Fruit fly (Drosophila melanogaster) whole organism, embryonic: ENCODE data around the gene CG7789.

Experiments
- Atf3 ChIP-seq: fragments of 200-800 bp; sonication (Bioruptor generic); optimal IDR thresholded peaks from 3 replicates; lab custom pipeline; 2016; ENCODE audit warnings: missing biosample characterization, missing genetic modification characterization
- Bdp1 ChIP-seq: fragments of 200-800 bp; sonication (Bioruptor generic); optimal IDR thresholded peaks from 3 replicates; lab custom pipeline; 2016; ENCODE audit warnings: missing biosample characterization, missing genetic modification characterization
- CG12104 ChIP-seq: fragments of 200-800 bp; sonication (Bioruptor generic); optimal IDR thresholded peaks from 3 replicates; lab custom pipeline; 2016; ENCODE audit warnings: missing biosample characterization, missing genetic modification characterization
- CG12219 ChIP-seq: fragments of 200-800 bp; sonication (Bioruptor generic); optimal IDR thresholded peaks from 3 replicates; lab custom pipeline; 2018; ENCODE audit warnings: missing biosample characterization, mild to moderate bottlenecking, missing genetic modification characterization
- CG13424 ChIP-seq: fragments of 200-800 bp; sonication (Bioruptor generic); optimal IDR thresholded peaks from 2 replicates; lab custom pipeline; 2019; ENCODE audit warnings: missing biosample characterization, mild to moderate bottlenecking, missing genetic modification characterization, moderate library complexity
- CG13624 ChIP-seq: fragments of 200-800 bp; sonication (Bioruptor generic); optimal IDR thresholded peaks from 2 replicates; lab custom pipeline; 2016; ENCODE audit warnings: missing biosample characterization, missing genetic modification characterization
- CG14441 ChIP-seq: fragments of 200-800 bp; sonication (Bioruptor generic); IDR thresholded peaks from 2 replicates; pipeline ENCODE4 v1.3.6; 2022; ENCODE audit warnings: missing biosample characterization, missing genetic modification characterization
- CG15269 ChIP-seq: fragments of 200-800 bp; sonication (Bioruptor generic); optimal IDR thresholded peaks from 2 replicates; lab custom pipeline; 2018; ENCODE audit warnings: missing biosample characterization, mild to moderate bottlenecking, missing genetic modification characterization, moderate library complexity
- CG1603 ChIP-seq: fragments of 200-800 bp; sonication (Bioruptor generic); optimal IDR thresholded peaks from 2 replicates; lab custom pipeline; 2019; ENCODE audit warnings: missing biosample characterization, mild to moderate bottlenecking, missing genetic modification characterization, moderate library complexity
- CG17328 ChIP-seq: fragments of 200-800 bp; sonication (Bioruptor generic); IDR thresholded peaks from 2 replicates; pipeline ENCODE4 v1.3.6; 2022; ENCODE audit warnings: missing biosample characterization, missing genetic modification characterization
- CG17568 ChIP-seq: fragments of 200-800 bp; sonication (Bioruptor generic); optimal IDR thresholded peaks from 2 replicates; lab custom pipeline; 2018; ENCODE audit warnings: missing biosample characterization, mild to moderate bottlenecking, missing genetic modification characterization, moderate library complexity
- CG18476 ChIP-seq: fragments of 200-800 bp; sonication (Bioruptor generic); optimal IDR thresholded peaks from 2 replicates; lab custom pipeline; 2016; ENCODE audit warnings: missing biosample characterization, mild to moderate bottlenecking, missing genetic modification characterization
- CG2712 ChIP-seq: fragments of 200-800 bp; optimal IDR thresholded peaks from 3 replicates; lab custom pipeline; 2019; ENCODE audit warnings: missing biosample characterization, mild to moderate bottlenecking, missing genetic modification characterization, moderate library complexity
- CG2889 ChIP-seq: fragments of 200-800 bp; sonication (Bioruptor generic); IDR thresholded peaks from 3 replicates; pipeline ENCODE4 v1.3.6; 2022; ENCODE audit warnings: missing biosample characterization, missing genetic modification characterization
- CG3065 ChIP-seq: fragments of 200-800 bp; sonication (Bioruptor generic); optimal IDR thresholded peaks from 2 replicates; lab custom pipeline; 2016; ENCODE audit warnings: missing biosample characterization, missing genetic modification characterization
- CG32532 ChIP-seq: fragments of 200-800 bp; sonication (Bioruptor generic); IDR thresholded peaks from 2 replicates; pipeline ENCODE4 v1.3.6; 2022; ENCODE audit warnings: missing biosample characterization, missing genetic modification characterization
- CG3281 ChIP-seq: fragments of 200-800 bp; sonication (Bioruptor generic); optimal IDR thresholded peaks from 3 replicates; lab custom pipeline; 2017; ENCODE audit warnings: missing biosample characterization, mild to moderate bottlenecking, missing genetic modification characterization
- CG4360 ChIP-seq: fragments of 200-800 bp; sonication (Bioruptor generic); IDR thresholded peaks from 2 replicates; pipeline ENCODE4 v1.3.6; 2022; ENCODE audit warnings: missing biosample characterization, missing genetic modification characterization
- CG6765 ChIP-seq: fragments of 200-800 bp; sonication (Bioruptor generic); optimal IDR thresholded peaks from 3 replicates; lab custom pipeline; 2017; ENCODE audit warnings: missing biosample characterization, mild to moderate bottlenecking, missing genetic modification characterization
- CG7357 ChIP-seq: fragments of 200-800 bp; sonication (Bioruptor generic); IDR thresholded peaks from 3 replicates; pipeline ENCODE4 v1.3.6; 2022; ENCODE audit warnings: missing biosample characterization, missing genetic modification characterization
- CG7786 ChIP-seq: fragments of 200-800 bp; sonication (Bioruptor generic); optimal IDR thresholded peaks from 2 replicates; lab custom pipeline; 2016; ENCODE audit warnings: missing biosample characterization, missing genetic modification characterization
- CG7987 ChIP-seq: fragments of 200-800 bp; sonication (Bioruptor generic); optimal IDR thresholded peaks from 2 replicates; lab custom pipeline; 2018; ENCODE audit warnings: missing biosample characterization, mild to moderate bottlenecking, missing genetic modification characterization, moderate library complexity
- CG8281 ChIP-seq: fragments of 200-800 bp; sonication (Bioruptor generic); optimal IDR thresholded peaks from 2 replicates; lab custom pipeline; 2018; ENCODE audit warnings: missing biosample characterization, mild to moderate bottlenecking, missing genetic modification characterization, moderate library complexity
- CG8944 ChIP-seq: fragments of 200-800 bp; sonication (Bioruptor generic); optimal IDR thresholded peaks from 3 replicates; lab custom pipeline; 2016; ENCODE audit warnings: missing biosample characterization, missing genetic modification characterization
- CHES-1-like ChIP-seq: fragments of 200-800 bp; sonication (Bioruptor generic); optimal IDR thresholded peaks from 2 replicates; lab custom pipeline; 2016; ENCODE audit warnings: missing biosample characterization, missing genetic modification characterization
- CrebB ChIP-seq: fragments of 200-800 bp; sonication (Bioruptor generic); optimal IDR thresholded peaks from 3 replicates; lab custom pipeline; 2018; ENCODE audit warnings: missing biosample characterization, mild to moderate bottlenecking, missing genetic modification characterization
- E2f2 ChIP-seq: fragments of 200-800 bp; sonication (Bioruptor generic); IDR thresholded peaks from 2 replicates; pipeline ENCODE4 v1.3.6; 2022; ENCODE audit warnings: missing biosample characterization, missing genetic modification characterization
- HLH54F ChIP-seq: fragments of 200-800 bp; sonication (Bioruptor generic); optimal IDR thresholded peaks from 3 replicates; lab custom pipeline; 2016; ENCODE audit warnings: missing biosample characterization, missing genetic modification characterization
- Hr78 ChIP-seq, 2 experiments: fragments of 200-800 bp in 1 of 2; fragments of >200 bp in 1 of 2; sonication (Bioruptor generic) in 1 of 2; optimal IDR thresholded peaks; 2 replicates each; lab custom pipeline; 2017 to 2019; ENCODE audit warnings: missing biosample characterization in 2 of 2, missing genetic modification characterization in 2 of 2, mild to moderate bottlenecking in 1 of 2, moderate library complexity in 1 of 2
- Jarid2 ChIP-seq: fragments of 200-800 bp; sonication (Bioruptor generic); optimal IDR thresholded peaks from 3 replicates; lab custom pipeline; 2017; ENCODE audit warnings: mild to moderate bottlenecking, missing biosample characterization, missing genetic modification reagents, missing genetic modification characterization
- Meics ChIP-seq: fragments of 200-800 bp; sonication (Bioruptor generic); optimal IDR thresholded peaks from 2 replicates; lab custom pipeline; 2017; ENCODE audit warnings: missing biosample characterization, mild to moderate bottlenecking, missing genetic modification characterization
- NC2β ChIP-seq: fragments of 200-800 bp; sonication (Bioruptor generic); optimal IDR thresholded peaks from 2 replicates; lab custom pipeline; 2016; ENCODE audit warnings: missing biosample characterization, missing genetic modification characterization
- NK7.1 ChIP-seq: fragments of 200-800 bp; sonication (Bioruptor generic); optimal IDR thresholded peaks from 3 replicates; lab custom pipeline; 2016; ENCODE audit warnings: missing biosample characterization, missing genetic modification characterization
- Oaz ChIP-seq: fragments of 200-800 bp; sonication (Bioruptor generic); IDR thresholded peaks from 2 replicates; pipeline ENCODE4 v1.3.6; 2022; ENCODE audit warnings: missing biosample characterization, missing genetic modification characterization
- Sin3A ChIP-seq: fragments of >200 bp; optimal IDR thresholded peaks from 2 replicates; lab custom pipeline; 2018
- Sry-δ ChIP-seq: fragments of 200-800 bp; sonication (Bioruptor generic); optimal IDR thresholded peaks from 2 replicates; lab custom pipeline; 2016; ENCODE audit warnings: missing biosample characterization, missing genetic modification characterization
- Xrp1 ChIP-seq: fragments of 200-800 bp; sonication (Bioruptor generic); IDR thresholded peaks from 2 replicates; pipeline ENCODE4 v1.3.6; 2022; ENCODE audit warnings: missing biosample characterization, missing genetic modification characterization
- al ChIP-seq: fragments of 200-800 bp; sonication (Bioruptor generic); IDR thresholded peaks from 2 replicates; pipeline ENCODE4 v1.3.6; 2022; ENCODE audit warnings: missing biosample characterization, missing genetic modification characterization
- bab2 ChIP-seq: fragments of 200-800 bp; sonication (Bioruptor generic); optimal IDR thresholded peaks from 2 replicates; lab custom pipeline; 2016; ENCODE audit warnings: missing biosample characterization, missing genetic modification characterization
- dimm ChIP-seq: fragments of 200-800 bp; sonication (Bioruptor generic); IDR thresholded peaks from 2 replicates; pipeline ENCODE4 v1.3.6; 2022; ENCODE audit warnings: missing biosample characterization, missing genetic modification characterization
- fd96Cb ChIP-seq: fragments of 200-800 bp; sonication (Bioruptor generic); optimal IDR thresholded peaks from 2 replicates; lab custom pipeline; 2018; ENCODE audit warnings: missing biosample characterization, mild to moderate bottlenecking, missing genetic modification characterization, moderate library complexity
- jumu ChIP-seq: fragments of 200-800 bp; sonication (Bioruptor generic); optimal IDR thresholded peaks from 3 replicates; lab custom pipeline; 2016; ENCODE audit warnings: missing biosample characterization, missing genetic modification characterization
- ken ChIP-seq: fragments of 200-800 bp; sonication (Bioruptor generic); IDR thresholded peaks from 3 replicates; pipeline ENCODE4 v1.3.6; 2022; ENCODE audit warnings: missing biosample characterization, missing genetic modification characterization
- nau ChIP-seq: fragments of 200-800 bp; sonication (Bioruptor generic); optimal IDR thresholded peaks from 3 replicates; lab custom pipeline; 2017; ENCODE audit warnings: missing biosample characterization, mild to moderate bottlenecking, missing genetic modification characterization, missing genetic modification reagents
- oc ChIP-seq: fragments of 200-800 bp; sonication (Bioruptor generic); optimal IDR thresholded peaks from 2 replicates; lab custom pipeline; 2018; ENCODE audit warnings: missing biosample characterization, mild to moderate bottlenecking, missing genetic modification characterization, moderate library complexity
- phol ChIP-seq: fragments of 200-800 bp; sonication (Bioruptor generic); optimal IDR thresholded peaks from 3 replicates; lab custom pipeline; 2018; ENCODE audit warnings: missing biosample characterization, mild to moderate bottlenecking, missing genetic modification characterization, moderate library complexity
- sens-2 ChIP-seq: fragments of 200-800 bp; sonication (Bioruptor generic); IDR thresholded peaks from 2 replicates; pipeline ENCODE4 v1.3.6; 2022; ENCODE audit warnings: missing biosample characterization, missing genetic modification characterization
- sob ChIP-seq: fragments of 200-800 bp; sonication (Bioruptor generic); IDR thresholded peaks from 2 replicates; pipeline ENCODE4 v1.3.6; 2022; ENCODE audit warnings: missing biosample characterization, missing genetic modification characterization
- ssp ChIP-seq: fragments of 200-800 bp; sonication (Bioruptor generic); IDR thresholded peaks from 2 replicates; pipeline ENCODE4 v1.3.6; 2022; ENCODE audit warnings: missing biosample characterization, missing genetic modification characterization
- tio ChIP-seq: fragments of 200-800 bp; sonication (Bioruptor generic); optimal IDR thresholded peaks from 2 replicates; lab custom pipeline; 2017; ENCODE audit warnings: missing biosample characterization, missing genetic modification characterization, inconsistent platforms
- toy ChIP-seq: fragments of 200-800 bp; sonication (Bioruptor generic); IDR thresholded peaks from 2 replicates; pipeline ENCODE4 v1.3.6; 2022; ENCODE audit warnings: missing biosample characterization, missing genetic modification characterization
- wdn ChIP-seq: fragments of 200-800 bp; sonication (Bioruptor generic); IDR thresholded peaks from 2 replicates; pipeline ENCODE4 v1.3.6; 2022; ENCODE audit warnings: missing biosample characterization, missing genetic modification characterization

CG7789 gene

DNA sequence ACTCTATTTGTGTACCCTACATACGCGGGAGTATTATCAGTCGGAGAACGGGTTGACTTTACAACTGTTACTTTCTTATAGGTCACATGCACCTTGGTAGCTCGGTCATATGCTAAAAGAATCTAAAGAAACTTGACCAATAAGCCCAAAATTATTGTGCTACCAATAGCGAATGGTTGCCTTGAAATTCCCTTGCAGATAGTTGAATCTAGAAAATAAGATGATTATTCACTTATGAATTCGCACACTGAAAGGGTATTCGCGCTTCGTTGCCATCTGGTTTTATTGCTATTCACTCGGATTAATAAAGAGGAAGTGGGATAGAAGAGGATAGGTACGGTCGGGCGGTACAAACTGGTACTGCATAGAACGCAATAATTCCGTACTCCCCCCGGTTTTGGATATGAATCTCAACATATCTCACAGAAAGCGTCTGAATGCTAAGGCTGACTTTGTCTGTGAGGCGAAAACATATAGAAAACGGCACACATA is 29.1 kb upstream of the CG7789 start (continued):
- TF ChIP-seq CG2712 (tag; lab: Kevin White, UChicago) (peak; percentile 53), CG8281 (tag; lab: Kevin White, UChicago) (peak; percentile 59), CG7987 (GFP tag; lab: Kevin White, UChicago) (peak; percentile 0), NK7.1 (GFP tag; lab: Kevin White, UChicago) (peak; percentile 68), Xrp1 (GFP tag; lab: Robert Waterston, UW) (peak; percentile 62), CG1603 (peak; percentile 23), NC2β (GFP tag; lab: Kevin White, UChicago) (peak; percentile 30), sens-2 (GFP tag; lab: Robert Waterston, UW) (no peak), Sin3A (no peak), CG13424 (tag; lab: Kevin White, UChicago) (peak; percentile 77), jumu (peak; percentile 53), CG6765 (peak; percentile 59), oc (tag; lab: Kevin White, UChicago) (peak; percentile 38), CG18476 (GFP tag; lab: Kevin White, UChicago) (peak; percentile 59), CG32532 (GFP tag; lab: Robert Waterston, UW) (peak; percentile 82), Atf3 (GFP tag; lab: Kevin White, UChicago) (peak; percentile 42), CG13624 (GFP tag; lab: Kevin White, UChicago) (peak; percentile 78), CG17328 (peak; percentile 43; the same call in 1 of the 2 replicates), CG2889 (GFP tag; lab: Robert Waterston, UW) (peak; percentile 37; the same call in 1 of the 3 replicates), CHES-1-like (GFP tag; lab: Kevin White, UChicago) (peak; percentile 77), Bdp1 (GFP tag; lab: Kevin White, UChicago) (peak; percentile 54), CG15269 (peak; percentile 81), sob (peak; percentile 70), Sry-δ (GFP tag; lab: Kevin White, UChicago) (peak; percentile 2), CrebB (tag; lab: Kevin White, UChicago) (peak; percentile 70), CG14441 (peak; percentile 70), toy (peak; percentile 74), CG12104 (GFP tag; lab: Kevin White, UChicago) (peak; percentile 64), nau (GFP tag; lab: Kevin White, UChicago) (no peak), CG7786 (GFP tag; lab: Kevin White, UChicago) (peak; percentile 92), HLH54F (peak; percentile 89), wdn (GFP tag; lab: Robert Waterston, UW) (peak; percentile 56), CG8944 (peak; percentile 75), CG3065 (GFP tag; lab: Kevin White, UChicago) (no peak), E2f2 (peak; percentile 34), dimm (GFP tag; lab: Robert Waterston, UW) (no peak), fd96Cb (tag; lab: Kevin White, UChicago) (peak; percentile 68), tio (GFP tag; lab: Kevin White, UChicago) (peak; percentile 67), phol (peak; percentile 67), Jarid2 (GFP tag; lab: Kevin White, UChicago) (peak; percentile 45), ssp (GFP tag; lab: Robert Waterston, UW) (peak; percentile 59), bab2 (GFP tag; lab: Kevin White, UChicago) (peak; percentile 76), CG4360 (GFP tag; lab: Robert Waterston, UW) (no peak), Hr78 (GFP tag; optimal IDR thresholded peaks at IDR 0.05; lab: Kevin White, UChicago) (no peak), Oaz (GFP tag; lab: Robert Waterston, UW) (peak; percentile 49), CG7357 (GFP tag; lab: Robert Waterston, UW) (peak; percentile 66; the same call in 2 of the 3 replicates), al (GFP tag; lab: Robert Waterston, UW) (peak; percentile 76), CG3281 (GFP tag; lab: Kevin White, UChicago) (peak; percentile 77), ken (peak; percentile 61; the same call in 1 of the 3 replicates), Meics (peak; percentile 76), CG17568 (GFP tag; lab: Kevin White, UChicago) (no peak), CG12219 (GFP tag; lab: Kevin White, UChicago) (peak; percentile 59)
